Worm (Caenorhabditis elegans) whole organism, L3 larva: Measurements from ENCODE around the gene vps-54.

Experiments
- ZK546.5 ChIP-seq: sonication (generic microtip); optimal IDR thresholded peaks from 2 replicates; lab custom pipeline; 2017; ENCODE audit warnings: missing biosample characterization, missing genetic modification characterization
- ceh-28 ChIP-seq: fragments of 150-350 bp; optimal IDR thresholded peaks from 2 replicates; lab custom pipeline; 2014; ENCODE audit warnings: missing biosample characterization, missing genetic modification reagents, missing genetic modification characterization
- egl-27 ChIP-seq: sonication (generic microtip); optimal IDR thresholded peaks from 4 replicates; lab custom pipeline; 2017; ENCODE audit warnings: missing biosample characterization, missing genetic modification reagents, missing genetic modification characterization
- elt-3 ChIP-seq, 3 experiments: fragments of 150-350 bp in 1 of 3; sonication (generic microtip) in 2 of 3; optimal IDR thresholded peaks; 2 replicates in 2 of 3; 4 replicates in 1 of 3; lab custom pipeline; 2014 to 2017; ENCODE audit warnings: missing biosample characterization in 3 of 3, missing genetic modification characterization in 3 of 3
- fos-1 ChIP-seq: fragments of 150-350 bp; optimal IDR thresholded peaks from 2 replicates; lab custom pipeline; 2014; ENCODE audit warnings: missing biosample characterization, missing genetic modification characterization
- nfya-1 ChIP-seq: sonication (generic microtip); optimal IDR thresholded peaks from 2 replicates; lab custom pipeline; 2017; ENCODE audit warnings: missing genetic modification characterization, mild to moderate bottlenecking, missing compliant biosample characterization, antibody characterized with exemption, moderate library complexity; ENCODE audit not compliant: insufficient read depth
- nhr-11 ChIP-seq: fragments of 150-350 bp; optimal IDR thresholded peaks from 2 replicates; lab custom pipeline; 2014; ENCODE audit warnings: missing biosample characterization, missing genetic modification characterization
- nhr-25 ChIP-seq: sonication (generic microtip); optimal IDR thresholded peaks from 2 replicates; lab custom pipeline; 2017; ENCODE audit warnings: missing biosample characterization, missing genetic modification characterization
- pha-4 ChIP-seq: fragments of 150-350 bp; optimal IDR thresholded peaks from 2 replicates; lab custom pipeline; 2014; ENCODE audit warnings: missing biosample characterization, missing genetic modification reagents, missing genetic modification characterization
- zag-1 ChIP-seq: fragments of 150-350 bp; optimal IDR thresholded peaks from 2 replicates; lab custom pipeline; 2014; ENCODE audit warnings: missing biosample characterization, missing genetic modification characterization
- ztf-4 ChIP-seq: fragments of 150-350 bp; optimal IDR thresholded peaks from 2 replicates; lab custom pipeline; 2014; ENCODE audit warnings: missing biosample characterization, missing genetic modification characterization

ce11 chrV:10597234-10597633 lies 21.0 kb upstream of the vps-54 start, which contains the start of gene T21C9.13:
- TF ChIP-seq fos-1 = no peak
- no peak for TF ChIP-seq nhr-25 (tag; lab: Kevin White, UChicago)
- no peak for TF ChIP-seq egl-27
- TF ChIP-seq pha-4 (tag; lab: Kevin White, UChicago) = no peak
- no peak for TF ChIP-seq elt-3 (tag; optimal IDR thresholded peaks at IDR 0.05; lab: Kevin White, UChicago)
- TF ChIP-seq ztf-4 (tag; lab: Kevin White, UChicago) = no peak
- TF ChIP-seq nfya-1 (tag; lab: Kevin White, UChicago) = no peak
- TF ChIP-seq zag-1 (tag; lab: Kevin White, UChicago) = no peak
- TF ChIP-seq nhr-11 (tag; lab: Kevin White, UChicago) = no peak
- TF ChIP-seq ceh-28 (tag; lab: Kevin White, UChicago) = no peak
- TF ChIP-seq ZK546.5 (tag; lab: Kevin White, UChicago) = no peak
